Worm (Caenorhabditis elegans) whole organism, young adult: ENCODE data around the gene str-44.

ENCODE experiments used
- B0035.1 ChIP-seq: sonication (generic microtip); optimal IDR thresholded peaks from 2 replicates; lab custom pipeline; 2016; ENCODE audit warnings: missing genetic modification characterization, mild to moderate bottlenecking, missing compliant biosample characterization, missing genotype, missing genetic modification reagents
- D2030.7 ChIP-seq: fragments of 200-800 bp; sonication (Bioruptor generic); IDR thresholded peaks from 2 replicates; pipeline ENCODE4 v1.3.6; 2022; ENCODE audit warnings: missing genetic modification reagents, missing genetic modification characterization, missing compliant biosample characterization
- T26A5.8 ChIP-seq: sonication (generic microtip); optimal IDR thresholded peaks from 2 replicates; lab custom pipeline; 2016; ENCODE audit warnings: missing genetic modification characterization, missing compliant biosample characterization
- ama-1 ChIP-seq, 3 experiments: fragments of 150-350 bp in 1 of 3; sonication (generic microtip) in 2 of 3; optimal IDR thresholded peaks; 2 replicates each; lab custom pipeline; 2014 to 2018; ENCODE audit warnings: missing biosample characterization in 2 of 3, missing genetic modification characterization in 2 of 3, missing genetic modification reagents in 2 of 3
- lin-40 ChIP-seq: sonication (generic microtip); optimal IDR thresholded peaks from 2 replicates; lab custom pipeline; 2016; ENCODE audit warnings: missing genetic modification characterization, mild to moderate bottlenecking, missing compliant biosample characterization, missing genotype, missing genetic modification reagents
- lsl-1 ChIP-seq: fragments of 200-800 bp; sonication (Bioruptor generic); optimal IDR thresholded peaks from 2 replicates; lab custom pipeline; 2018; ENCODE audit warnings: mild to moderate bottlenecking, missing genetic modification characterization, moderate library complexity, missing compliant biosample characterization
- madf-6 ChIP-seq: fragments of 200-800 bp; sonication (Bioruptor generic); IDR thresholded peaks from 2 replicates; pipeline ENCODE4 v1.3.6; 2022; ENCODE audit warnings: missing genetic modification reagents, missing genetic modification characterization, missing compliant biosample characterization
- nfya-1 ChIP-seq: sonication (generic microtip); optimal IDR thresholded peaks from 2 replicates; lab custom pipeline; 2017; ENCODE audit warnings: antibody characterized with exemption, missing compliant biosample characterization, missing genetic modification characterization, borderline replicate concordance; ENCODE audit not compliant: insufficient read depth

ce11 chrIV:7219398-7220087, 42.6 kb downstream of the str-44 start, which contains the start of the genes glb-23 and R13A1.1:
- no peak for TF ChIP-seq ama-1 (optimal IDR thresholded peaks at IDR 0.05; lab: Kevin White, UChicago)
- no peak for TF ChIP-seq ama-1 (GFP tag; optimal IDR thresholded peaks at IDR 0.05; lab: Kevin White, UChicago)
- no peak for TF ChIP-seq lin-40 (tag; lab: Kevin White, UChicago)
- TF ChIP-seq nfya-1 (tag; lab: Kevin White, UChicago) = no peak
- no peak for TF ChIP-seq B0035.1 (tag; lab: Kevin White, UChicago)
- no peak for TF ChIP-seq madf-6 (GFP tag; lab: Robert Waterston, UW)
- no peak for TF ChIP-seq lsl-1 (GFP tag; lab: Kevin White, UChicago)
- TF ChIP-seq T26A5.8 (tag; lab: Kevin White, UChicago) = no peak
- no peak for TF ChIP-seq D2030.7 (GFP tag; lab: Robert Waterston, UW)
